Worm (Caenorhabditis elegans): ENCODE measurements around the gene grl-28.
"Not testable (repeated sequence)": the region's sequence is repeated elsewhere in the genome, so short reads cannot be mapped to it uniquely, and the experiment has no call there.

DNA sequence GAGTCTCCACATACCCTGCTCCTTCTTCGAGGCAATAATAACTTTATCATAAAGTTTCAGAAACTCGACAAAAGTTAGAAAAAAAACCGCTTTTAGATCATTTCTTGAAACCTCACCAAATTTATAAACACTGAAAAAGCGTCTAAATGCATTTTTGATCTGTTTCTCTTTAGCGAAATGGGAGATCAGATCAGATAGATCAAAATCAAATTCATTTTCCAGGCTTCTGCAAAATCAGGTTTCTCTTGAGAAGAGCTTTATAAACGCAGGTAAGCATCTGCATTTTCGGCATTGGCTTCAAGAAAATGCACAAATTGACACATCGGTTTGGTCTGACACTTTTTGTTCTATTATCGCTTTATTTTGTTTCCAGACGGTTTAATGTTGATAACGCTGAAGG lies 20.7 kb upstream of the grl-28 start, which contains the start of gene F40C5.1:
- TF ChIP-seq cebp-2 (GFP tag; IDR thresholded peaks at IDR 0.05); K12H6.12 (tag; optimal IDR thresholded peaks at IDR 0.05); pha-4 (tag; optimal IDR thresholded peaks at IDR 0.05); lin-26 (GFP tag; IDR thresholded peaks at IDR 0.05); ccch-3 (GFP tag; optimal IDR thresholded peaks at IDR 0.05); hsf-1 (GFP tag; IDR thresholded peaks at IDR 0.05); ama-1 (optimal IDR thresholded peaks at IDR 0.05); ama-1 (GFP tag; optimal IDR thresholded peaks at IDR 0.05); chd-7 (tag; optimal IDR thresholded peaks at IDR 0.05); ceh-40 (GFP tag; IDR thresholded peaks at IDR 0.05): not testable (repeated sequence)

Measured in whole organism, young adult.